Worm (Caenorhabditis elegans): Measurements from ENCODE around the gene txt-9.

ce11 chrII:5103189-5103588 lies 17.6 kb downstream of the txt-9 start:
- TF ChIP-seq fos-1 (tag; optimal IDR thresholded peaks at IDR 0.05) (no peak), aha-1 (tag) (no peak), lsy-2 (tag; optimal IDR thresholded peaks at IDR 0.05) (no peak), nhr-77 (tag; optimal IDR thresholded peaks at IDR 0.05) (no peak), Y75B8A.6 (GFP tag; IDR thresholded peaks at IDR 0.05) (no peak), unc-39 (tag; optimal IDR thresholded peaks at IDR 0.05) (no peak)

Measured in whole organism, L4 larva.